Worm (Caenorhabditis elegans) whole organism, early embryonic: ENCODE data around the gene hum-4.

Source experiments
- aly-1 ChIP-seq: sonication (generic microtip); optimal IDR thresholded peaks from 2 replicates; lab custom pipeline; 2016; ENCODE audit warnings: missing genetic modification characterization, missing compliant biosample characterization
- ama-1 ChIP-seq: fragments of 150-350 bp; optimal IDR thresholded peaks from 2 replicates; lab custom pipeline; 2014
- ceh-36 ChIP-seq: sonication (generic microtip); optimal IDR thresholded peaks from 2 replicates; lab custom pipeline; 2016; ENCODE audit warnings: missing genetic modification characterization, inconsistent platforms, missing compliant biosample characterization
- ets-7 ChIP-seq: sonication (generic microtip); optimal IDR thresholded peaks from 2 replicates; lab custom pipeline; 2016; ENCODE audit warnings: missing genotype, missing genetic modification characterization, missing compliant biosample characterization
- flt-1 ChIP-seq: fragments of 200-800 bp; sonication (Bioruptor generic); IDR thresholded peaks from 2 replicates; pipeline ENCODE4 v1.3.6; 2022; ENCODE audit warnings: missing genetic modification characterization, missing compliant biosample characterization
- hmg-4 ChIP-seq: fragments of 200-800 bp; sonication (Bioruptor generic); optimal IDR thresholded peaks from 2 replicates; lab custom pipeline; 2018; ENCODE audit warnings: mild to moderate bottlenecking, missing genetic modification characterization, missing compliant biosample characterization
- pes-1 ChIP-seq: fragments of 200-800 bp; sonication (Bioruptor generic); IDR thresholded peaks from 2 replicates; pipeline ENCODE4 v1.3.6; 2022; ENCODE audit warnings: missing genetic modification reagents, missing genetic modification characterization, missing compliant biosample characterization
- tbx-37 ChIP-seq: fragments of 200-800 bp; sonication (Bioruptor generic); conservative IDR thresholded peaks from 2 replicates; pipeline ENCODE4 v1.3.6; 2022; ENCODE audit warnings: missing genetic modification reagents, missing genetic modification characterization, missing compliant biosample characterization

ce11 chrX:11409457-11409856 lies 23.9 kb downstream of the hum-4 start:
- TF ChIP-seq ama-1 (lab: Kevin White, UChicago), result no peak
- no peak for TF ChIP-seq flt-1 (GFP tag; lab: Robert Waterston, UW)
- no peak for TF ChIP-seq ceh-36 (tag; lab: Kevin White, UChicago)
- no peak for TF ChIP-seq tbx-37 (GFP tag; lab: Robert Waterston, UW)
- no peak for TF ChIP-seq ets-7 (tag; lab: Kevin White, UChicago)
- TF ChIP-seq pes-1 (GFP tag; lab: Robert Waterston, UW), result no peak
- no peak for TF ChIP-seq aly-1 (tag; lab: Kevin White, UChicago)
- no peak for TF ChIP-seq hmg-4 (GFP tag; lab: Kevin White, UChicago)
